Fruit fly (Drosophila melanogaster): ENCODE results near the gene AIF.

The AIF gene

dm6 chr2L:2197475-2198118 is 46.0 kb downstream of the AIF start, which contains the start of gene COX7AL2:
Gene COX7AL2 (minus strand): TSS chr2L:2197912.
- TF ChIP-seq CG12155 (GFP tag; optimal IDR thresholded peaks at IDR 0.05) (no peak), Vsx1 (GFP tag; optimal IDR thresholded peaks at IDR 0.05) (peak; percentile 91), CG42726 (GFP tag; IDR thresholded peaks at IDR 0.05; ENCODE audit: partially characterized antibody) (no peak), CG10274 (GFP tag; optimal IDR thresholded peaks at IDR 0.05) (peak; percentile 38), ERR (GFP tag; optimal IDR thresholded peaks at IDR 0.05) (peak; percentile 51), CG5180 (GFP tag; optimal IDR thresholded peaks at IDR 0.05) (no peak), Hand (GFP tag; optimal IDR thresholded peaks at IDR 0.05) (no peak), mirr (GFP tag; optimal IDR thresholded peaks at IDR 0.05) (no peak), TFAM (GFP tag; optimal IDR thresholded peaks at IDR 0.05) (no peak), CG5953 (GFP tag; IDR thresholded peaks at IDR 0.05) (no peak), dmrt99B (tag; optimal IDR thresholded peaks at IDR 0.05) (no peak), Awh (GFP tag; IDR thresholded peaks at IDR 0.05) (no peak), Hr3 (GFP tag; optimal IDR thresholded peaks at IDR 0.05) (no peak), CG33213 (GFP tag; optimal IDR thresholded peaks at IDR 0.05) (no peak), ind (GFP tag; optimal IDR thresholded peaks at IDR 0.05) (no peak), ttk (GFP tag; IDR thresholded peaks at IDR 0.05) (no peak), CG10431 (GFP tag; optimal IDR thresholded peaks at IDR 0.05) (peak; percentile 35), Hr51 (GFP tag; optimal IDR thresholded peaks at IDR 0.05) (peak in 1 of 2 experiments; percentile 11), sens (GFP tag) (peak; percentile 22), CG8924 (tag; optimal IDR thresholded peaks at IDR 0.05) (no peak), ewg (GFP tag; optimal IDR thresholded peaks at IDR 0.05) (peak; percentile 20), Chrac-16 (GFP tag; optimal IDR thresholded peaks at IDR 0.05) (peak; percentile 15), CG10543 (GFP tag; optimal IDR thresholded peaks at IDR 0.05) (no peak), jumu (GFP tag; optimal IDR thresholded peaks at IDR 0.05) (no peak), CG6175 (GFP tag; IDR thresholded peaks at IDR 0.05) (no peak), CG1832 (GFP tag; optimal IDR thresholded peaks at IDR 0.05) (peak; percentile 64), sc (optimal IDR thresholded peaks at IDR 0.05) (no peak), sc (GFP tag; optimal IDR thresholded peaks at IDR 0.05) (peak; percentile 19), CG17568 (GFP tag; optimal IDR thresholded peaks at IDR 0.05) (no peak), pb (GFP tag; optimal IDR thresholded peaks at IDR 0.05) (no peak), CG15514 (GFP tag; optimal IDR thresholded peaks at IDR 0.05) (peak; percentile 19), CG1233 (GFP tag; optimal IDR thresholded peaks at IDR 0.05) (peak; percentile 7), ATbp (GFP tag; optimal IDR thresholded peaks at IDR 0.05) (no peak), CG12769 (tag; optimal IDR thresholded peaks at IDR 0.05) (peak; percentile 71), Stat92E (GFP tag; optimal IDR thresholded peaks at IDR 0.05) (peak in 1 of 3 experiments; percentile 70), Nf-YB (GFP tag; optimal IDR thresholded peaks at IDR 0.05) (peak; percentile 14), Deaf1 (tag; optimal IDR thresholded peaks at IDR 0.05) (peak; percentile 18), CG12942 (GFP tag; optimal IDR thresholded peaks at IDR 0.05) (no peak), corto (GFP tag; optimal IDR thresholded peaks at IDR 0.05) (peak; percentile 12), grn (GFP tag; optimal IDR thresholded peaks at IDR 0.05) (peak; percentile 53), run (tag; optimal IDR thresholded peaks at IDR 0.05) (peak; percentile 20), CG11504 (tag; optimal IDR thresholded peaks at IDR 0.05) (peak; percentile 26), cwo (GFP tag; optimal IDR thresholded peaks at IDR 0.05) (peak; percentile 89), CG10209 (GFP tag; optimal IDR thresholded peaks at IDR 0.05) (peak; percentile 22), CG4424 (GFP tag; optimal IDR thresholded peaks at IDR 0.05) (peak; percentile 37), CG14667 (GFP tag; IDR thresholded peaks at IDR 0.05) (no peak), CG17385 (GFP tag; optimal IDR thresholded peaks at IDR 0.05) (peak; percentile 95), fu2 (GFP tag; optimal IDR thresholded peaks at IDR 0.05) (no peak), CG3995 (GFP tag; optimal IDR thresholded peaks at IDR 0.05) (peak; percentile 86)
